Fruit fly (Drosophila melanogaster) Kc167 (cell line): ENCODE results near the gene msk.

ENCODE experiments used
- Sin3A ChIP-seq: fragments of >200 bp; optimal IDR thresholded peaks from 2 replicates; lab custom pipeline; 2018; ENCODE audit warnings: missing external identifiers
- insv ChIP-seq: fragments of >200 bp; optimal IDR thresholded peaks from 3 replicates; lab custom pipeline; 2018; ENCODE audit warnings: missing external identifiers
- psq ChIP-seq: fragments of >200 bp; optimal IDR thresholded peaks from 2 replicates; lab custom pipeline; 2017; ENCODE audit warnings: missing external identifiers

- TF ChIP-seq psq (lab: Kevin White, UChicago) (no peak), insv (no peak), Sin3A (no peak)
These were observed 41.1 kb downstream of the msk start for dm6 chr3L:8157079-8157478.
